Worm (Caenorhabditis elegans): ENCODE measurements around the gene spdl-1.
A peak's percentile ranks its signal among the peaks of the same experiment; 100 is the strongest.

ce11 chrII:7777320-7777978 is 3.9 kb upstream of the spdl-1 start, which contains the start of gene mthf-1:
- TF ChIP-seq pqm-1 (tag; optimal IDR thresholded peaks at IDR 0.05) (peak; percentile 70), snpc-4 (tag; optimal IDR thresholded peaks at IDR 0.05) (no peak), elt-1 (tag; optimal IDR thresholded peaks at IDR 0.05) (no peak), lin-15B (tag; optimal IDR thresholded peaks at IDR 0.05) (no peak), jun-1 (tag; optimal IDR thresholded peaks at IDR 0.05) (no peak), nhr-76 (tag; optimal IDR thresholded peaks at IDR 0.05) (no peak), lin-39 (tag; optimal IDR thresholded peaks at IDR 0.05) (no peak), fkh-10 (GFP tag; optimal IDR thresholded peaks at IDR 0.05) (no peak), ama-1 (optimal IDR thresholded peaks at IDR 0.05) (peak; percentile 45), fos-1 (tag; optimal IDR thresholded peaks at IDR 0.05) (no peak), ztf-4 (tag; optimal IDR thresholded peaks at IDR 0.05) (no peak), nhr-11 (tag; optimal IDR thresholded peaks at IDR 0.05) (no peak), nhr-12 (tag; optimal IDR thresholded peaks at IDR 0.05) (no peak), ceh-28 (tag; optimal IDR thresholded peaks at IDR 0.05) (no peak)

All from whole organism, L3 larva.